Fruit fly (Drosophila melanogaster): ENCODE data around the gene CG3603.

CG3603 gene

dm6 chrX:2956641-2957040 is 8.8 kb downstream of the CG3603 start:
- TF ChIP-seq CG7045 (GFP tag; optimal IDR thresholded peaks at IDR 0.05) (no peak), CG12768 (GFP tag; optimal IDR thresholded peaks at IDR 0.05) (no peak), cnc (optimal IDR thresholded peaks at IDR 0.05) (no peak), CG5204 (GFP tag; optimal IDR thresholded peaks at IDR 0.05) (no peak), Hr96 (GFP tag; optimal IDR thresholded peaks at IDR 0.05) (no peak), kay (GFP tag; ENCODE audit: borderline replicate concordance) (no peak), pad (GFP tag; optimal IDR thresholded peaks at IDR 0.05) (no peak)

- TF ChIP-seq toe (GFP tag; optimal IDR thresholded peaks at IDR 0.05), result no peak
- TF ChIP-seq CG7101 (tag; optimal IDR thresholded peaks at IDR 0.05), result no peak
- no peak for TF ChIP-seq Crg-1 (GFP tag; optimal IDR thresholded peaks at IDR 0.05)
- no peak for TF ChIP-seq Hr96 (GFP tag; optimal IDR thresholded peaks at IDR 0.05)
- no peak for TF ChIP-seq pad (GFP tag; optimal IDR thresholded peaks at IDR 0.05)
- no peak for TF ChIP-seq CG14711 (tag; optimal IDR thresholded peaks at IDR 0.05)
- TF ChIP-seq cic (GFP tag; optimal IDR thresholded peaks at IDR 0.05), result no peak
- TF ChIP-seq bab1 (GFP tag; optimal IDR thresholded peaks at IDR 0.05), result no peak
- no peak for TF ChIP-seq CG1620 (GFP tag; optimal IDR thresholded peaks at IDR 0.05)
- TF ChIP-seq Mnt (GFP tag; optimal IDR thresholded peaks at IDR 0.05), result no peak
- no peak for TF ChIP-seq tj (GFP tag; optimal IDR thresholded peaks at IDR 0.05)
- no peak for TF ChIP-seq kay (GFP tag; ENCODE audit: borderline replicate concordance)
- TF ChIP-seq CG7045 (GFP tag; optimal IDR thresholded peaks at IDR 0.05), result no peak
- no peak for TF ChIP-seq CG12768 (GFP tag; optimal IDR thresholded peaks at IDR 0.05)
- no peak for TF ChIP-seq CG33017 (tag; optimal IDR thresholded peaks at IDR 0.05)
- TF ChIP-seq CG5204 (GFP tag; optimal IDR thresholded peaks at IDR 0.05), result no peak
- TF ChIP-seq cnc (optimal IDR thresholded peaks at IDR 0.05), result no peak
- TF ChIP-seq Clk (GFP tag; optimal IDR thresholded peaks at IDR 0.05), result no peak
- no peak for TF ChIP-seq ovo (GFP tag; optimal IDR thresholded peaks at IDR 0.05)
- no peak for TF ChIP-seq CG11617 (GFP tag; optimal IDR thresholded peaks at IDR 0.05)
Observed at dm6 chrX:2963171-2963570, 15.3 kb downstream of the CG3603 start.

- TF ChIP-seq Clk (GFP tag; optimal IDR thresholded peaks at IDR 0.05) (no peak), CG11617 (GFP tag; optimal IDR thresholded peaks at IDR 0.05) (no peak), CG7101 (tag; optimal IDR thresholded peaks at IDR 0.05) (no peak), bab1 (GFP tag; optimal IDR thresholded peaks at IDR 0.05) (no peak), Hr96 (GFP tag; optimal IDR thresholded peaks at IDR 0.05) (no peak), Mnt (GFP tag; optimal IDR thresholded peaks at IDR 0.05) (no peak), ovo (GFP tag; optimal IDR thresholded peaks at IDR 0.05) (no peak), tj (GFP tag; optimal IDR thresholded peaks at IDR 0.05) (no peak), CG12768 (GFP tag; optimal IDR thresholded peaks at IDR 0.05) (no peak), CG33017 (tag; optimal IDR thresholded peaks at IDR 0.05) (no peak), CG5204 (GFP tag; optimal IDR thresholded peaks at IDR 0.05) (no peak), Crg-1 (GFP tag; optimal IDR thresholded peaks at IDR 0.05) (no peak), kay (GFP tag; ENCODE audit: borderline replicate concordance) (no peak), toe (GFP tag; optimal IDR thresholded peaks at IDR 0.05) (no peak), pad (GFP tag; optimal IDR thresholded peaks at IDR 0.05) (no peak), CG1620 (GFP tag; optimal IDR thresholded peaks at IDR 0.05) (no peak), cnc (optimal IDR thresholded peaks at IDR 0.05) (no peak), cic (GFP tag; optimal IDR thresholded peaks at IDR 0.05) (no peak), CG7045 (GFP tag; optimal IDR thresholded peaks at IDR 0.05) (no peak)
Observed at dm6 chrX:2963790-2964335, 16.0 kb downstream of the CG3603 start.

- TF ChIP-seq Hr96 (GFP tag; optimal IDR thresholded peaks at IDR 0.05) (no peak), cic (GFP tag; optimal IDR thresholded peaks at IDR 0.05) (no peak), ovo (GFP tag; optimal IDR thresholded peaks at IDR 0.05) (no peak), CG12768 (GFP tag; optimal IDR thresholded peaks at IDR 0.05) (no peak), CG33017 (tag; optimal IDR thresholded peaks at IDR 0.05) (no peak), kay (GFP tag; ENCODE audit: borderline replicate concordance) (no peak), CG11617 (GFP tag; optimal IDR thresholded peaks at IDR 0.05) (no peak), CG5204 (GFP tag; optimal IDR thresholded peaks at IDR 0.05) (no peak), Mnt (GFP tag; optimal IDR thresholded peaks at IDR 0.05) (no peak), CG14711 (tag; optimal IDR thresholded peaks at IDR 0.05) (no peak), CG7045 (GFP tag; optimal IDR thresholded peaks at IDR 0.05) (no peak), Clk (GFP tag; optimal IDR thresholded peaks at IDR 0.05) (no peak), CG1620 (GFP tag; optimal IDR thresholded peaks at IDR 0.05) (no peak), pad (GFP tag; optimal IDR thresholded peaks at IDR 0.05) (no peak), CG7101 (tag; optimal IDR thresholded peaks at IDR 0.05) (no peak), cnc (optimal IDR thresholded peaks at IDR 0.05) (no peak), toe (GFP tag; optimal IDR thresholded peaks at IDR 0.05) (no peak)
Observed at dm6 chrX:2964678-2965231, 16.9 kb downstream of the CG3603 start.

dm6 chrX:2969039-2969438 is 21.2 kb downstream of the CG3603 start:
- TF ChIP-seq kay (GFP tag; ENCODE audit: borderline replicate concordance) (no peak), cnc (optimal IDR thresholded peaks at IDR 0.05) (no peak), ovo (GFP tag; optimal IDR thresholded peaks at IDR 0.05) (no peak), Mnt (GFP tag; optimal IDR thresholded peaks at IDR 0.05) (no peak), CG7101 (tag; optimal IDR thresholded peaks at IDR 0.05) (no peak), CG1620 (GFP tag; optimal IDR thresholded peaks at IDR 0.05) (no peak), Crg-1 (GFP tag; optimal IDR thresholded peaks at IDR 0.05) (no peak), Hr96 (GFP tag; optimal IDR thresholded peaks at IDR 0.05) (no peak), CG11617 (GFP tag; optimal IDR thresholded peaks at IDR 0.05) (no peak), tj (GFP tag; optimal IDR thresholded peaks at IDR 0.05) (no peak), CG14711 (tag; optimal IDR thresholded peaks at IDR 0.05) (no peak), CG5204 (GFP tag; optimal IDR thresholded peaks at IDR 0.05) (no peak)

dm6 chrX:2973593-2973992 is 25.8 kb downstream of the CG3603 start, which contains the start of gene rst:
Gene rst (minus strand): TSS chrX:2973834.
- no peak for TF ChIP-seq CG11617 (GFP tag; optimal IDR thresholded peaks at IDR 0.05)
- TF ChIP-seq ovo (GFP tag; optimal IDR thresholded peaks at IDR 0.05), result no peak
- TF ChIP-seq cic (GFP tag; optimal IDR thresholded peaks at IDR 0.05), result no peak
- no peak for TF ChIP-seq CG7045 (GFP tag; optimal IDR thresholded peaks at IDR 0.05)
- no peak for TF ChIP-seq CG1620 (GFP tag; optimal IDR thresholded peaks at IDR 0.05)
- no peak for TF ChIP-seq CG12768 (GFP tag; optimal IDR thresholded peaks at IDR 0.05)
- no peak for TF ChIP-seq Mnt (GFP tag; optimal IDR thresholded peaks at IDR 0.05)
